Worm (Caenorhabditis elegans) whole organism, L3 larva: ENCODE data around the gene srg-11.

ENCODE experiments used
- ZK546.5 ChIP-seq: sonication (generic microtip); optimal IDR thresholded peaks from 2 replicates; lab custom pipeline; 2017; ENCODE audit warnings: missing biosample characterization, missing genetic modification characterization
- aly-2 ChIP-seq: fragments of 150-350 bp; optimal IDR thresholded peaks from 2 replicates; lab custom pipeline; 2014; ENCODE audit warnings: missing biosample characterization, missing genetic modification characterization
- ama-1 ChIP-seq: fragments of 150-350 bp; optimal IDR thresholded peaks from 2 replicates; lab custom pipeline; 2018
- ceh-28 ChIP-seq: fragments of 150-350 bp; optimal IDR thresholded peaks from 2 replicates; lab custom pipeline; 2014; ENCODE audit warnings: missing biosample characterization, missing genetic modification reagents, missing genetic modification characterization
- nhr-23 ChIP-seq: fragments of 150-350 bp; optimal IDR thresholded peaks from 2 replicates; lab custom pipeline; 2014; ENCODE audit warnings: missing biosample characterization, missing genetic modification reagents, missing genetic modification characterization
- nhr-25 ChIP-seq: sonication (generic microtip); optimal IDR thresholded peaks from 2 replicates; lab custom pipeline; 2017; ENCODE audit warnings: missing biosample characterization, missing genetic modification characterization
- nhr-76 ChIP-seq: fragments of 150-350 bp; sonication (generic microtip); optimal IDR thresholded peaks from 5 replicates; lab custom pipeline; 2014; ENCODE audit warnings: missing biosample characterization, missing genetic modification characterization

DNA sequence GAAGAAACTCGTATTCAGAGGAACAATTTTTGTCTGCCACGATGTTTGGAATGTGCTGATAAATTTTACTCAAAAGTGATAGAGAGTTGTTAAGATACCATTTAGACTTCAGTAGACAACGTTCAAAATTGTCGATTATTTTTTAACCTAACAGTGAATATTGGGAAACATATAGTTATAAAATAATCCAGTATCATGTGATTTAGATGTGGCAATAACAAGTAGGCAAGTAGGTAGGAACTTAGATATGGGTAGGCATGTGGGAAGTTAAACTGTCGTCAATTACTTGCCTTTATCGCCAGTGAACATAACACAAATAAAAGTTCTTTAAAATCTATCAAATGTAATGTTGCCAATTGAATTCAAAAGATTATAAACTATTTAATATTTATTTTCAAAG lies 8.3 kb upstream of the srg-11 start, which contains the start of gene T23F11.11:
- no peak for TF ChIP-seq nhr-23 (tag; lab: Kevin White, UChicago)
- no peak for TF ChIP-seq nhr-76
- no peak for TF ChIP-seq ama-1 (lab: Kevin White, UChicago)
- TF ChIP-seq ZK546.5, result no peak
- no peak for TF ChIP-seq aly-2 (tag; lab: Kevin White, UChicago)
- TF ChIP-seq nhr-25 (tag; lab: Kevin White, UChicago), result no peak
- no peak for TF ChIP-seq ceh-28
